Fruit fly (Drosophila melanogaster): ENCODE data around the gene CG31800.

The CG31800 gene

dm6 chr2L:19002959-19003371, 31.4 kb downstream of the CG31800 start, which contains the start of gene CG31793:
Gene CG31793, plus strand, starts transcription at chr2L:19003367.
- TF ChIP-seq psq (GFP tag; optimal IDR thresholded peaks at IDR 0.05) (peak; percentile 41), usp (GFP tag; optimal IDR thresholded peaks at IDR 0.05) (no peak), sv (GFP tag; optimal IDR thresholded peaks at IDR 0.05) (peak; percentile 22), tai (GFP tag; optimal IDR thresholded peaks at IDR 0.05) (no peak), Dif (GFP tag; optimal IDR thresholded peaks at IDR 0.05; ENCODE audit: partially characterized antibody) (no peak), OdsH (GFP tag; optimal IDR thresholded peaks at IDR 0.05) (peak; percentile 60), CG9705 (GFP tag; optimal IDR thresholded peaks at IDR 0.05) (no peak), Hr83 (GFP tag; optimal IDR thresholded peaks at IDR 0.05; ENCODE audit: poor library complexity, severe bottlenecking) (peak; percentile 39), foxo (GFP tag; optimal IDR thresholded peaks at IDR 0.05) (peak in 1 of 2 experiments; percentile 32), HLH106 (tag; optimal IDR thresholded peaks at IDR 0.05) (peak; percentile 57), Sp1 (GFP tag; optimal IDR thresholded peaks at IDR 0.05) (peak; percentile 50), rgr (GFP tag; optimal IDR thresholded peaks at IDR 0.05) (peak; percentile 68), Abd-B (GFP tag; optimal IDR thresholded peaks at IDR 0.05) (no peak), lola (GFP tag; optimal IDR thresholded peaks at IDR 0.05) (no peak), h (GFP tag; optimal IDR thresholded peaks at IDR 0.05) (peak; percentile 63)

DNA sequence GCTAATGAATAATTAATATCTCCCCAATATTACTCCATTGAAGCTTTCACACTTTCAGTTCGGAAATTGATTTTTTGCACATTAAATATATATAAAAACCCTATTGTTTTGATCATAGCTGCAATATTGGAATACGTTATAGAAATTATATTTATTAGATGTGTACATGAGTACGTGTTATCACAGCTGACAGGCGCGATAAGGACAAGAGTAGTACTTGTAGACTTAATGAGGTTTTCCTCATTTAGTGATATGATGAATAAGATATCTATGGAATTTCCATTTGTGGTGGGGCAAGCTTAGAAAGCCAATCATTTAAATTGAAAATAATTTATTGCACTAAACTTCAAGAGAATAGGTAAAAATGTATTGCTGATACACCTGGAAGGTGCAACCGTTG, 31.9 kb downstream of the CG31800 start:
- no peak for TF ChIP-seq dl (GFP tag; optimal IDR thresholded peaks at IDR 0.05; ENCODE audit: insufficient read depth in 1 of 2, partially characterized antibody in 2 of 2)
- no peak for TF ChIP-seq lola (GFP tag; optimal IDR thresholded peaks at IDR 0.05)
- no peak for TF ChIP-seq Hnf4 (GFP tag; optimal IDR thresholded peaks at IDR 0.05)
- no peak for TF ChIP-seq Dfd (GFP tag; optimal IDR thresholded peaks at IDR 0.05)
- TF ChIP-seq HLH106 (tag; optimal IDR thresholded peaks at IDR 0.05): no peak
- no peak for TF ChIP-seq Hr78 (GFP tag; optimal IDR thresholded peaks at IDR 0.05)
- no peak for TF ChIP-seq brk (GFP tag; optimal IDR thresholded peaks at IDR 0.05)

- TF ChIP-seq GATAd (GFP tag; optimal IDR thresholded peaks at IDR 0.05) (no peak), br (GFP tag; optimal IDR thresholded peaks at IDR 0.05) (no peak), Dif (GFP tag; optimal IDR thresholded peaks at IDR 0.05; ENCODE audit: partially characterized antibody) (no peak), Hr78 (GFP tag; optimal IDR thresholded peaks at IDR 0.05) (no peak), rgr (GFP tag; optimal IDR thresholded peaks at IDR 0.05) (no peak), brk (GFP tag; optimal IDR thresholded peaks at IDR 0.05) (no peak), Dfd (GFP tag; optimal IDR thresholded peaks at IDR 0.05) (no peak), fru (GFP tag; optimal IDR thresholded peaks at IDR 0.05) (no peak), Mio (GFP tag; optimal IDR thresholded peaks at IDR 0.05) (no peak), Jra (GFP tag; optimal IDR thresholded peaks at IDR 0.05) (no peak), N (GFP tag; optimal IDR thresholded peaks at IDR 0.05) (no peak), HLH106 (tag; optimal IDR thresholded peaks at IDR 0.05) (no peak), OdsH (GFP tag; optimal IDR thresholded peaks at IDR 0.05) (no peak), Hnf4 (GFP tag; optimal IDR thresholded peaks at IDR 0.05) (no peak), usp (GFP tag; optimal IDR thresholded peaks at IDR 0.05) (no peak), dl (GFP tag; optimal IDR thresholded peaks at IDR 0.05; ENCODE audit: insufficient read depth in 1 of 2, partially characterized antibody in 2 of 2) (no peak), psq (GFP tag; optimal IDR thresholded peaks at IDR 0.05) (no peak), lola (GFP tag; optimal IDR thresholded peaks at IDR 0.05) (no peak), ey (GFP tag; optimal IDR thresholded peaks at IDR 0.05) (no peak)
Measured at dm6 chr2L:18997148-18997547, 37.2 kb downstream of the CG31800 start, which contains the start of gene CG31792. Gene CG31792, plus strand, starts transcription at chr2L:18997448.

dm6 chr2L:18995660-18996417, 38.5 kb downstream of the CG31800 start, which contains the start of gene CG10650:
Gene CG10650, minus strand, starts transcription at chr2L:18995934.
- TF ChIP-seq CG9705 (GFP tag; optimal IDR thresholded peaks at IDR 0.05) (no peak), h (GFP tag; optimal IDR thresholded peaks at IDR 0.05) (peak; percentile 20)

- TF ChIP-seq Abd-B (GFP tag; optimal IDR thresholded peaks at IDR 0.05) (no peak), Mio (GFP tag; optimal IDR thresholded peaks at IDR 0.05) (no peak), psq (GFP tag; optimal IDR thresholded peaks at IDR 0.05) (no peak), usp (GFP tag; optimal IDR thresholded peaks at IDR 0.05) (no peak), Jra (GFP tag; optimal IDR thresholded peaks at IDR 0.05) (no peak), woc (GFP tag; optimal IDR thresholded peaks at IDR 0.05) (no peak), Vsx2 (GFP tag; optimal IDR thresholded peaks at IDR 0.05; ENCODE audit: partially characterized antibody) (no peak), Dif (GFP tag; optimal IDR thresholded peaks at IDR 0.05; ENCODE audit: partially characterized antibody) (no peak), CG32264 (GFP tag; optimal IDR thresholded peaks at IDR 0.05) (no peak), pan (optimal IDR thresholded peaks at IDR 0.05) (no peak)
Measured at dm6 chr2L:18992196-18992595, 42.2 kb downstream of the CG31800 start, which contains the start of gene CG46465. Gene CG46465, plus strand, starts transcription at chr2L:18992496.

All from whole organism, wandering third instar larva.